Fruit fly (Drosophila melanogaster) whole organism, prepupa: ENCODE results near the gene Snx1.
A peak's percentile ranks its signal among the peaks of the same experiment; 100 is the strongest.

ENCODE experiments used
- Blimp-1 ChIP-seq: fragments of 200-800 bp; sonication (Bioruptor generic); optimal IDR thresholded peaks from 3 replicates; lab custom pipeline; 2017; ENCODE audit warnings: missing biosample characterization, missing genetic modification characterization, mild to moderate bottlenecking, moderate library complexity, missing genetic modification reagents
- CG10669 ChIP-seq: fragments of 200-800 bp; sonication (Bioruptor generic); optimal IDR thresholded peaks from 3 replicates; lab custom pipeline; 2018; ENCODE audit warnings: missing biosample characterization, mild to moderate bottlenecking, missing genetic modification characterization, moderate library complexity
- CG11294 ChIP-seq: fragments of 200-800 bp; sonication (Bioruptor generic); IDR thresholded peaks from 2 replicates; pipeline ENCODE4 v1.3.6; 2022; ENCODE audit warnings: missing biosample characterization, missing genetic modification characterization
- CG11902 ChIP-seq: fragments of 200-800 bp; sonication (Bioruptor generic); optimal IDR thresholded peaks from 3 replicates; lab custom pipeline; 2016; ENCODE audit warnings: missing biosample characterization, missing genetic modification characterization
- CG15336 ChIP-seq: fragments of 200-800 bp; sonication (Bioruptor generic); IDR thresholded peaks from 2 replicates; pipeline ENCODE4 v1.3.6; 2022; ENCODE audit warnings: missing biosample characterization, missing genetic modification characterization
- CG1621 ChIP-seq: fragments of 200-800 bp; sonication (Bioruptor generic); optimal IDR thresholded peaks from 3 replicates; lab custom pipeline; 2018; ENCODE audit warnings: missing biosample characterization, mild to moderate bottlenecking, missing genetic modification characterization
- CG3032 ChIP-seq: fragments of 200-800 bp; optimal IDR thresholded peaks from 2 replicates; lab custom pipeline; 2019; ENCODE audit warnings: missing biosample characterization, mild to moderate bottlenecking, missing genetic modification characterization, moderate library complexity
- CG31627 ChIP-seq: fragments of 200-800 bp; sonication (Bioruptor generic); optimal IDR thresholded peaks from 3 replicates; lab custom pipeline; 2016; ENCODE audit warnings: missing biosample characterization, missing genetic modification characterization
- CG32006 ChIP-seq: fragments of 200-800 bp; sonication (Bioruptor generic); optimal IDR thresholded peaks from 3 replicates; lab custom pipeline; 2017; ENCODE audit warnings: missing biosample characterization, mild to moderate bottlenecking, missing genetic modification characterization
- CG3919 ChIP-seq: fragments of 200-800 bp; sonication (Bioruptor generic); optimal IDR thresholded peaks from 3 replicates; lab custom pipeline; 2016; ENCODE audit warnings: missing biosample characterization, missing genetic modification characterization
- CG6163 ChIP-seq: fragments of 200-800 bp; sonication (Bioruptor generic); IDR thresholded peaks from 3 replicates; pipeline ENCODE4 v1.3.6; 2022; ENCODE audit warnings: missing biosample characterization, missing genetic modification characterization
- CG6276 ChIP-seq: fragments of 200-800 bp; sonication (Bioruptor generic); optimal IDR thresholded peaks from 2 replicates; lab custom pipeline; 2017; ENCODE audit warnings: missing biosample characterization, mild to moderate bottlenecking, missing genetic modification characterization
- CG6792 ChIP-seq: fragments of 200-800 bp; sonication (Bioruptor generic); optimal IDR thresholded peaks from 3 replicates; lab custom pipeline; 2016; ENCODE audit warnings: missing biosample characterization, missing genetic modification characterization
- CG6808 ChIP-seq: fragments of 200-800 bp; sonication (Bioruptor generic); optimal IDR thresholded peaks from 3 replicates; lab custom pipeline; 2017; ENCODE audit warnings: missing biosample characterization, missing genetic modification characterization, mild to moderate bottlenecking, moderate library complexity, missing genetic modification reagents
- CG6854 ChIP-seq: fragments of 200-800 bp; sonication (Bioruptor generic); optimal IDR thresholded peaks from 2 replicates; lab custom pipeline; 2017; ENCODE audit warnings: missing biosample characterization, mild to moderate bottlenecking, missing genetic modification characterization
- CG7368 ChIP-seq: fragments of 200-800 bp; sonication (Bioruptor generic); optimal IDR thresholded peaks from 3 replicates; lab custom pipeline; 2016; ENCODE audit warnings: missing biosample characterization, missing genetic modification characterization
- CG8119 ChIP-seq: fragments of 200-800 bp; sonication (Bioruptor generic); IDR thresholded peaks from 3 replicates; pipeline ENCODE4 v1.3.6; 2022; ENCODE audit warnings: missing biosample characterization, missing genetic modification characterization
- CG8319 ChIP-seq: fragments of 200-800 bp; sonication (Bioruptor generic); optimal IDR thresholded peaks from 3 replicates; lab custom pipeline; 2016; ENCODE audit warnings: missing biosample characterization, missing genetic modification characterization
- CG8632 ChIP-seq: fragments of 200-800 bp; sonication (Bioruptor generic); optimal IDR thresholded peaks from 3 replicates; lab custom pipeline; 2016; ENCODE audit warnings: missing biosample characterization, missing genetic modification characterization
- CG9139 ChIP-seq: fragments of 200-800 bp; sonication (Bioruptor generic); optimal IDR thresholded peaks from 3 replicates; lab custom pipeline; 2017; ENCODE audit warnings: missing biosample characterization, mild to moderate bottlenecking, missing genetic modification characterization
- Eip75B ChIP-seq: fragments of 200-800 bp; sonication (Bioruptor generic); optimal IDR thresholded peaks from 3 replicates; lab custom pipeline; 2016; ENCODE audit warnings: missing biosample characterization, missing genetic modification characterization
- Eip78C ChIP-seq: fragments of 200-800 bp; sonication (Bioruptor generic); peaks from one replicate; lab custom pipeline; 2016; ENCODE audit warnings: missing biosample characterization, missing genetic modification characterization
- Gug ChIP-seq: fragments of 200-800 bp; sonication (Bioruptor generic); IDR thresholded peaks from 2 replicates; pipeline ENCODE4 v1.3.6; 2022; ENCODE audit warnings: missing biosample characterization, missing genetic modification characterization
- Hr38 ChIP-seq: sonication (Bioruptor generic); optimal IDR thresholded peaks from 2 replicates; lab custom pipeline; 2016; ENCODE audit warnings: missing biosample characterization, missing genetic modification characterization
- Hr39 ChIP-seq: fragments of 200-800 bp; sonication (Bioruptor generic); optimal IDR thresholded peaks from 2 replicates; lab custom pipeline; 2016; ENCODE audit warnings: missing biosample characterization, missing genetic modification characterization
- Hr4 ChIP-seq: fragments of 200-800 bp; sonication (Bioruptor generic); optimal IDR thresholded peaks from 3 replicates; lab custom pipeline; 2016; ENCODE audit warnings: missing biosample characterization, missing genetic modification characterization
- Lpt ChIP-seq: fragments of 200-800 bp; sonication (Bioruptor generic); optimal IDR thresholded peaks from 3 replicates; lab custom pipeline; 2016; ENCODE audit warnings: missing biosample characterization, missing genetic modification characterization
- OdsH ChIP-seq: fragments of 200-800 bp; sonication (Bioruptor generic); optimal IDR thresholded peaks from 3 replicates; lab custom pipeline; 2016; ENCODE audit warnings: missing biosample characterization, missing genetic modification characterization
- Smox ChIP-seq: fragments of 200-800 bp; sonication (Bioruptor generic); optimal IDR thresholded peaks from 3 replicates; lab custom pipeline; 2016; ENCODE audit warnings: missing biosample characterization, missing genetic modification characterization
- Sox102F ChIP-seq: fragments of 200-800 bp; sonication (Bioruptor generic); optimal IDR thresholded peaks from 2 replicates; lab custom pipeline; 2016; ENCODE audit warnings: missing biosample characterization, mild to moderate bottlenecking, missing genetic modification characterization
- Sox15 ChIP-seq: fragments of 200-800 bp; sonication (Bioruptor generic); optimal IDR thresholded peaks from 3 replicates; lab custom pipeline; 2016; ENCODE audit warnings: missing biosample characterization, missing genetic modification characterization
- acj6 ChIP-seq: fragments of 200-800 bp; sonication (Bioruptor generic); optimal IDR thresholded peaks from 3 replicates; lab custom pipeline; 2016; ENCODE audit warnings: missing biosample characterization, missing genetic modification characterization
- dac ChIP-seq: fragments of 200-800 bp; sonication (Bioruptor generic); optimal IDR thresholded peaks from 2 replicates; lab custom pipeline; 2017; ENCODE audit warnings: missing biosample characterization, mild to moderate bottlenecking, missing genetic modification characterization
- eg ChIP-seq: fragments of 200-800 bp; sonication (Bioruptor generic); IDR thresholded peaks from 3 replicates; pipeline ENCODE4 v1.3.6; 2022; ENCODE audit warnings: missing biosample characterization, missing genetic modification characterization
- esn ChIP-seq: fragments of 200-800 bp; sonication (Bioruptor generic); optimal IDR thresholded peaks from 2 replicates; lab custom pipeline; 2016; ENCODE audit warnings: missing biosample characterization, mild to moderate bottlenecking, missing genetic modification characterization, moderate library complexity
- fd85E ChIP-seq: fragments of 200-800 bp; sonication (Bioruptor generic); optimal IDR thresholded peaks from 3 replicates; lab custom pipeline; 2016; ENCODE audit warnings: missing biosample characterization, missing genetic modification characterization
- fkh ChIP-seq: fragments of 200-800 bp; sonication (Bioruptor generic); optimal IDR thresholded peaks from 3 replicates; lab custom pipeline; 2017; ENCODE audit warnings: missing biosample characterization, mild to moderate bottlenecking, missing genetic modification characterization, moderate library complexity
- lz ChIP-seq: fragments of 200-800 bp; sonication (Bioruptor generic); optimal IDR thresholded peaks from 3 replicates; lab custom pipeline; 2016; ENCODE audit warnings: missing biosample characterization, missing genetic modification characterization
- pdm3 ChIP-seq: fragments of 200-800 bp; sonication (Bioruptor generic); optimal IDR thresholded peaks from 3 replicates; lab custom pipeline; 2016; ENCODE audit warnings: missing biosample characterization, missing genetic modification characterization
- salr ChIP-seq, 2 experiments: fragments of 200-800 bp; sonication (Bioruptor generic); optimal IDR thresholded peaks; 3 replicates each; lab custom pipeline; 2016 to 2018; ENCODE audit warnings: missing biosample characterization in 2 of 2, missing genetic modification characterization in 2 of 2, mild to moderate bottlenecking in 1 of 2
- spab ChIP-seq: fragments of 200-800 bp; sonication (Bioruptor generic); optimal IDR thresholded peaks from 2 replicates; lab custom pipeline; 2017; ENCODE audit warnings: missing biosample characterization, mild to moderate bottlenecking, missing genetic modification characterization, missing genetic modification reagents
- ss ChIP-seq, 2 experiments: fragments of 200-800 bp; sonication (Bioruptor generic); optimal IDR thresholded peaks; 2 replicates in 1 of 2; 3 replicates in 1 of 2; lab custom pipeline; 2017 to 2018; ENCODE audit warnings: mild to moderate bottlenecking in 2 of 2, missing biosample characterization in 2 of 2, missing genetic modification characterization in 2 of 2, moderate library complexity in 1 of 2
- svp ChIP-seq: fragments of 200-800 bp; sonication (Bioruptor generic); peaks from one replicate; lab custom pipeline; 2016; ENCODE audit warnings: missing biosample characterization, missing genetic modification characterization
- topi ChIP-seq: fragments of 200-800 bp; sonication (Bioruptor generic); optimal IDR thresholded peaks from 3 replicates; lab custom pipeline; 2016; ENCODE audit warnings: missing biosample characterization, missing genetic modification characterization
- vri ChIP-seq: fragments of 200-800 bp; sonication (Bioruptor generic); optimal IDR thresholded peaks from 3 replicates; lab custom pipeline; 2016; ENCODE audit warnings: missing biosample characterization, mild to moderate bottlenecking, missing genetic modification characterization

Gene Snx1

DNA sequence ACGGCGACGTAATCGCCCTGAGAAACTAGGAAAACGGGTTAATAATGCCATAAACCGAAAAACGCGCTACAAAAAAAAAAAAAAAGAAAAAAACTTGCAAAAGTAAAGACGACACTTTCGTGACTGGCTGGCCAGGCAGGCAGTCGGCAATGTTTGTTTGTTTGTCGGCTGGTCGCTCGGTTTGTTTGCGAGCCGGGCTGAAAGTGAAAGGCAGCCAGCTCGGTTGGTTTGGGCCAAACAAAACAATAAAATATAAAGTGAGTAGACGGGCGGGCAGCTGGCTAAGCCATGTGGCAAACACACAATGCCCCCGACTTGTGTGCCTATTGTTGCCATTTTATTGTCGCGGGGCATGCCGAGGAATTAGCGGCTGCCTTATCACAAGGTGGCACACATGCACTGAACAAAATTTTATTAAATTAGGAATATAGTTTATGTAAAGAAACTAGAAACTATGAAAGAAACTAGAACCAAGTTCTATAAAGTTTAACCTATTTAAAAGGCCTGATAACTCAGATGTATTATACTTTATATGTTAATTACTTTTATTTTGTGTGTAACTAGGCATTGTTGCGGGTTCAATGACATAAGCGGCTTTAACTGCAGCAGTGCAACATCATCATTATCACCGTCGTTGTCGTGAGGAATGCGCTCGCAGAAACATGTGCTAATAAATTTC is 20.9 kb upstream of the Snx1 start (continued):
- TF ChIP-seq Gug (no peak), CG8632 (GFP tag; lab: Kevin White, UChicago) (no peak)

DNA sequence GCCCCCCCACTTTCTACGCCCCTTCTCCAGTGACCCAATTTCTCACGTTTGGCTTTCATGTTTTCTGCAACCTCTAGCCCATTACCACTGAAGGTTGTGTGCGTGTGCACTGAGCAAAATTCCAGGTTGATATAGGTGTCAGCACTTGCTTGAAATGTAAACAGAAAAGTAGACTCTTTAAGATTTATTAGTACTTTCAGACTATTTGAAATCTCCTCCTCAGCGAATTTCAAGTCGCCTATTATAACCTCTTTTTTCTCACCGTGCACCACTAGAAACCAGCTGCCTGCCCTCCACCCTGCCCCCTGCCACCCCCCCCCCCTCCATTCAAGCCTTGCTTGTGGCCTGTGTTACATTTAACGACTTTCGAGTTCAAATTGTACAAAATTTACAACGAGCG is 14.4 kb upstream of the Snx1 start:
- TF ChIP-seq svp (GFP tag; lab: Kevin White, UChicago), result peak; percentile 35
- TF ChIP-seq CG6163 (GFP tag; lab: Robert Waterston, UW), result peak; percentile 68
- TF ChIP-seq CG7368 (GFP tag; lab: Kevin White, UChicago), result no peak
- no peak for TF ChIP-seq ss (GFP tag; optimal IDR thresholded peaks at IDR 0.05; lab: Kevin White, UChicago)
- TF ChIP-seq eg (GFP tag; lab: Robert Waterston, UW), result peak; percentile 75; the same call in 2 of the 3 replicates
- TF ChIP-seq CG11294 (GFP tag; lab: Robert Waterston, UW), result no peak; the same call in 1 of the 2 replicates
- no peak for TF ChIP-seq CG6854
- peak; percentile 30 for TF ChIP-seq dac (GFP tag; lab: Kevin White, UChicago)
- TF ChIP-seq vri (GFP tag; lab: Kevin White, UChicago), result no peak
- TF ChIP-seq OdsH (GFP tag; lab: Kevin White, UChicago), result peak; percentile 13
- TF ChIP-seq CG11902 (GFP tag; lab: Kevin White, UChicago), result no peak
- TF ChIP-seq Gug, result peak; percentile 38; the same call in 1 of the 2 replicates
- peak; percentile 42 for TF ChIP-seq CG6276
- 0 out of 3 replicates have a peak, but pooled peaks have one; percentile 41 for TF ChIP-seq CG8119 (GFP tag; lab: Robert Waterston, UW)
- TF ChIP-seq CG15336 (GFP tag; lab: Robert Waterston, UW), result peak; percentile 66
- TF ChIP-seq CG32006, result peak; percentile 63
- no peak for TF ChIP-seq CG3032 (tag; lab: Kevin White, UChicago)
- TF ChIP-seq Eip78C (GFP tag; lab: Kevin White, UChicago), result peak; percentile 32
- TF ChIP-seq CG6792, result no peak
- no peak for TF ChIP-seq acj6 (GFP tag; lab: Kevin White, UChicago)
- TF ChIP-seq fkh, result no peak
- TF ChIP-seq Hr4 (GFP tag; lab: Kevin White, UChicago), result peak; percentile 63

DNA sequence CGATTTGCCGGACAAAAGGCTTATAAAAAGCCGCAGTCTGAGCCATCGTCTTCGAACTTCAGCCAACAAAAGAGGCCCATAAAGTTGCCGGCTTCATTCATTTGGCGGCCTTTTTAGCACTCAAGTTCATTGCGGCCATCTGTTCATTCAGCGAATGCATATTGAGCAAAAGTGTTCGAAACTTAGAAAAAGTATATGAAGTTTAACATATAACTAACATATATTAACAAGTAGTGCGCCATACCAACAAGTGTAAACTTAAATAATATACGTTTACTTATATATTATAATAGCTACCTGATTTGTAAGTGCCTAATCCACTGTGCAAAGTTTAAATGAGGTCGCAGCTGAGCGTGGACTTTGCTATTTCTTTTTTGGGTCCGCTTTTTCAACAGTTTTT is 13.1 kb upstream of the Snx1 start:
- TF ChIP-seq CG6276 (peak; percentile 12), fkh (no peak), Eip78C (GFP tag; lab: Kevin White, UChicago) (peak; percentile 67), CG6792 (no peak), lz (GFP tag; lab: Kevin White, UChicago) (no peak), CG6808 (GFP tag; lab: Kevin White, UChicago) (no peak), Sox102F (GFP tag; lab: Kevin White, UChicago) (no peak), dac (GFP tag; lab: Kevin White, UChicago) (peak; percentile 43), Hr38 (no peak), Hr39 (GFP tag; lab: Kevin White, UChicago) (no peak), topi (GFP tag; lab: Kevin White, UChicago) (no peak), pdm3 (GFP tag; lab: Kevin White, UChicago) (peak; percentile 17), CG8119 (GFP tag; lab: Robert Waterston, UW) (peak; percentile 68), eg (GFP tag; lab: Robert Waterston, UW) (peak; percentile 28; the same call in 1 of the 3 replicates), CG8319 (GFP tag; lab: Kevin White, UChicago) (no peak), Lpt (GFP tag; lab: Kevin White, UChicago) (no peak), vri (GFP tag; lab: Kevin White, UChicago) (no peak), Smox (GFP tag; lab: Kevin White, UChicago) (no peak), CG3919 (GFP tag; lab: Kevin White, UChicago) (no peak), spab (GFP tag; lab: Kevin White, UChicago) (no peak), Eip75B (no peak), CG3032 (tag; lab: Kevin White, UChicago) (no peak), CG7368 (GFP tag; lab: Kevin White, UChicago) (no peak), esn (GFP tag; lab: Kevin White, UChicago) (no peak), svp (GFP tag; lab: Kevin White, UChicago) (no peak), CG31627 (GFP tag; lab: Kevin White, UChicago) (no peak), CG1621 (no peak), Blimp-1 (GFP tag; lab: Kevin White, UChicago) (no peak), CG10669 (no peak), salr (GFP tag; optimal IDR thresholded peaks at IDR 0.05; lab: Kevin White, UChicago) (no peak), Gug (no peak), acj6 (GFP tag; lab: Kevin White, UChicago) (no peak), Sox15 (GFP tag; lab: Kevin White, UChicago) (no peak), CG9139 (GFP tag; lab: Kevin White, UChicago) (no peak), OdsH (GFP tag; lab: Kevin White, UChicago) (peak; percentile 39), CG11902 (GFP tag; lab: Kevin White, UChicago) (no peak), fd85E (GFP tag; lab: Kevin White, UChicago) (no peak), CG32006 (peak; percentile 47)
